Fruit fly (Drosophila melanogaster) ovary, adult (tissue): ENCODE results near the gene GatC.

Experiments
- CG17801 ChIP-seq: fragments of 200-800 bp; optimal IDR thresholded peaks from 2 replicates; lab custom pipeline; 2019; ENCODE audit warnings: missing biosample characterization, mild to moderate bottlenecking, missing genetic modification characterization, moderate library complexity; ENCODE audit not compliant: partially characterized antibody

Gene GatC

DNA sequence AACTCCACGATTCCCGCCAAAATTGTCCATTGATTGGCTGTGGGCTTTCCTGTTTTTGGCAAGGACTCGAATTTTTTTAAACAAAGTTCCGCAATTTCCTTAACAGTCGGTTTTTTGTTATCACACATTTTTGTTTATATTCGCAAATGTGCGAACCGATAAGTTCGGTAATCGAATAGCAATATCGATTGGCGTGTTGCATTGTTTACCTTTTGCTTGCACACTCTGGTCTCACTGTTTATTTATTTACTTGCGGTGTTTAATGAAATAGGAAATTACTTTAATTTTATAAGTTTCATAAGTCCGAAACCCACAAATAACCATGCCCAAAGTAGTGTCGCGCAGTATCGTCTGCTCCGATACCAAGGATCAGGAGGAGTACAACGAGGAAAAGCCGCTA is 21.6 kb downstream of the GatC start, which contains the start of the genes Adat1 and CG16865:
Gene Adat1, minus strand, starts transcription at position 152 of the 400 bp plus-strand sequence.
Gene CG16865, plus strand, starts transcription at position 200 of the 400 bp plus-strand sequence.
- no peak for TF ChIP-seq CG17801 (GFP tag; lab: Kevin White, UChicago)

DNA sequence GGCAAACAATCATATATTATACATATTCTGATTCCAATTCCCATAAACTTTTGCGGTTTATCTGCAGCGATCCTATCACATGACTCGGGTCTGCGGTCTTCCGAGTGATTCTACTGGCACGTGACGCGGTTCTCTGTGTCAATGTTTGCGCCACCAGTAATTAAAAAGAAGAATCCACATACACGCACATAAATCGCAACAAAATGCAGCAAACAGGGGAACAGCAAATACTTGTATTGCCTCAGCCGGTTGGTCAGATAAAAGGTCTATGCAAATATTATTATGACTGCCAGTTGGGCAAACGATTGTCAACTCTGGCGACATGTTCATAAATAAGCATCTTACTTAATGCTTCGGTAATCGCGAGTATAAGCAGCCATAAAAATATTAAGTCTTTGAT is 24.9 kb downstream of the GatC start:
- TF ChIP-seq CG17801 (GFP tag; lab: Kevin White, UChicago), result no peak

DNA sequence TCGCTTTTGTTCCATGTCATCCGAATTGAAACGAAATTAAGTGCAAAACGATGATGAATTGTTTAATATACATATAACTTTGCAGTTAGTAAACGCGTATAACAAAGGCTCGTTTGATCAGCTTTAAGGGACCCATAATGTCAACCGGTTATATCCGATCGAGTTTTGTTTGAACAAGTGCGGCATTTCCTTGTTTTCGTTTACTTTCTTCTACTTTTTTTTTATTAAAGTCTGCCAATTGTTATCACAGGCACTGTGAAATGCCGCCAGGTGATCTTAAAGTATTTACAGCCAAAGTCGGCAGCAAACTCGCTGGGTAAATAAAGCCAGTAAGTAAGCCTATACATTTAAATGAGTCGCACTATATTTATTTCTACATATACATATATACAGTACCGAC is 25.8 kb downstream of the GatC start:
- no peak for TF ChIP-seq CG17801 (GFP tag; lab: Kevin White, UChicago)

DNA sequence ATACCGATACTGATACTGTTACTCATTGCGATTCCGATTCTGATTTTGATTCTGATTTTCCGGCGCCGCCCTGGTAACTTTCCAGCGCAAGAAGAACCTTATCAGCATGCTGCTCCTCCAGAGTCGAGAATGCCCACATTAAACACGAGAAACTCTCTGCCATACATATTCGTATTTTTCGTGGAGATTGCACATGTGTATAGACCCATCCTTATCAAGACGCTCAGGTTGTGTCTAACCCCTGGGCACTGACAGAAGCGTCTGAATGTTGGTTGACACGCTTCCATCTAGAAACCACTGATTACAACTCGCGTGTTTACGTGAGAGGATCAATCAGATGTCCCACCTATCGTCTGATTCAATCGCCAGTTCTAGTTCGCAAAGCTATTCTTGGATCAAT is 27.7 kb downstream of the GatC start:
- no peak for TF ChIP-seq CG17801 (GFP tag; lab: Kevin White, UChicago)

DNA sequence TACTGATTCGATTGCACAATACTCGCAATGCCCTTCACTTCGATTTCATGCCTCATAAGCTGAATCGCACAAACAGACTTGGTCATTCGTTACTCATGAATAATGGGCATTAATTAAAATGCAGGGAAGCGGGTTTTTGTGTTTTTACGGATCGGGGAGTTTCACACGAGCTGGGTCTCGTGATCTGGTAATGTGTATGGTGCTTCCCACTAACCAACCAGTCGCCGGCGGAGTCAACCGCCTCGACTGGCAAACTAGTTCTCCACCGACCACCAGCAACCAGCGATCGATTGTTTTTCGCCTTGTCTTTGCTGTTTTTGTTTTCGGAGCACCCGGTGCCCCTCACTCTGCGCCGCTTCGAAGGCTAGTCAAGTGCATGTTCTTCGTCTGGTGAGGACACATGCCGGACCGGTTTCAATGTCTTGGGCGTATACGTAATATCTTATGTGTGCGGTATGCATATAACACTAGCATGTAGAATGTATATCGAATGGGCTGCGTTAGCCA is 28.3 kb downstream of the GatC start:
- TF ChIP-seq CG17801 (GFP tag; lab: Kevin White, UChicago), result no peak

DNA sequence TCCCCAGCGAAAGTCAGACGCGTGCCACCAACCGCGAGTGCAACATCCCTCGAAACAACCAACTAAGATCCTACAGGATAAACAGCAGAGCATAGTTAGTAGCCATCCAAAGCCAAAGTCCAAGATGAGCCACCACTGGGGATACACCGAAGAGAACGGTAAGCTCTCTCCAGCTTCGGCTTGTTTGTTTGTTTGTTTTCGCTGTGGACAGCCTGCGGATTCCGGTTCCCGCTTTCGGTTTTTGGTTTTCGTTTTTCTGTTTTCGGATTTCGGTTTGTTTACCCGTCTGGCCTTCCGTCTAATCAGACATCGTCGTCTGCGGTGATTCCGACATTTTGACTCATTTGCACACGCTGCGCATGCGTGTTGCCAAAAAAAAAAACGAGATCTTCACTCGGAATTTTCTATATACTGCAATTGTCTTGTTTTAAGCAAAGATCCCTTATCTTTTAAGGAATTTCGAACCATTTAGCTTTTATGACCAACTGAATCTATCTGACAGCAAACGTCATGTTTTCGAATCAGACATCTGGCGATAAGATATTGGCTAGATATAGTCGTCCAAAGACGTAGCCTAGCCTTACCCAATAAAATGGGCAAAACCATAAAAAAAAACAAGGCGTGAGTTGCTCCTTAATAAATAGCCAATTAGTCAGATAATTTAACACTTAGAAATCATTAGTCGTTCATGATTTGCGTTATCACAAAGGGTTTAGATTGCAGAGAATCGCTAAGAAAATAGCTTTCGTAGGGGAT is 28.9 kb downstream of the GatC start:
- TF ChIP-seq CG17801 (GFP tag; lab: Kevin White, UChicago), result no peak

DNA sequence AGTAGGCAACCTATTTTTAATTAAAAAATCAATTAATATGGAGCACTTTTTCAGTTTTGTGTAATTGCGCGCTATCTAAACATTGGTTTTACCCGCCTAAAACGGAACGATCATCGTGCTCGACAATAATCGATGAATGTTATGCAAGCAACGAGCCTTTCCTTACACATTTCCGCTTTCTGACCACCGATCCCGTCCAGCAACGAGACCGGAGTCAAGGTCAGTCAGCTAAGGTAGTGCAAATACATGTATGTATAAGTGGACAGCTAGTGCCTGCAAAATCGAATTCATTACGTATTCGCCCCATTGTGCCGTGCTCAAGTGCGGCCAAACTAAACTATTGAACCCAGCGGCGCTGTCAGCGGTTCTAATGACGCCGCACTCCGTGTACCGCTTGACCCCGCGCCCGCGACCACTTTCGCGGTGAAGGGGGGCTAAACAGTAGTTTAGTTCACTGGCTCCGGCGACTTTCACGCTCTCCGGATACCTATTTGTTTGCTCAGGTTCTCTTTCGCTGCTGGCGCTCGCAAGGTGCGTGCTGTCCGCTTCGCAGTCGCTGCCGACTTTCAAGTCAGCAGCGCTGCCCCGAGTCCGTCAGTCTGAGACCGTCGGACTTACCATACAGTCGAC is 29.8 kb downstream of the GatC start, which contains the start of gene CAH1:
Gene CAH1, plus strand, starts transcription at position 595 of the 630 bp plus-strand sequence.
- no peak for TF ChIP-seq CG17801 (GFP tag; lab: Kevin White, UChicago)

DNA sequence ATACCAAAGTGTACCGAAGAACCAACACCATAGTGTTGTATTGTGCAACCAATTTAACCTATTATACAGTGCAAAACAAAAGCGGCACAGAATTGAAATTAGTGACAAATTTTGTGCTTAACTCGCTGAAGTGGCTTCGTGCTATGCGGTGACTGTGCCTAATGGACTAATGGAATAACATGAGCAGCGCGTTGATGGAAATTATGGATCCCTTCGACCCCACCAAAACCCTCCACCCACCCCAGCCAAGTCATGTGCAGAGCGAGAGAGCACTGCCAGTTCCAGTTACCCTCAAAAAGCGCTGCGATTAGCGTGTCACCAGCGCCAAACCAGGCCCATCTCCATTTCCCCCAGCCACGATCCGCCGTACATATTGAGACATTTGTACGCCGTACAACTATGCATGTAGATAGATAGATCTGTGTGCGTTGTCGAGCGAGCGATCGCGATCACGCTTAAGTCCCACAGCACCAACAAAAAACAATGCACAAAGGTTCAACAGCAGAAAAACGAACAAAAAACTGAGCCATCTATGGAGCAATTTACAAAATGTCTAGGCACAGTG is 30.7 kb downstream of the GatC start:
- TF ChIP-seq CG17801 (GFP tag; lab: Kevin White, UChicago), result no peak

DNA sequence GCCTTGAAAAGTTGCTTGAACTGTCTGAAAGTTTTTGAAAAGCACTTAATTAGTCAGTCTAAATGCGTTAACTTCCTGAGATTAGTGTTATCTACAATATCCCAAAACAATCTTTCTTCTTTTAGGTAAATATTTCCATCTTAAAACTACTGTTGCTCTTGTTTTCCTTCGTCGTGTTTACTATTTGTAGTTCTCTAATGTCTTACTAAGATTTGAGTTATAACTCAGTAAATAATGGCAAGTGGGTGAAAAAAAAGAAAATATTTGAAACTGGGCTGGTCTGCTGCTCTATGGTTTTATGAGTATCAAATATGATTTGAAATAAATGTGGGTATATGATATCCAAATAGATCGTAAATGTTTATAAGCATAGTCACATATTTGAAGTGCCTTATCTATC is 31.7 kb downstream of the GatC start:
- TF ChIP-seq CG17801 (GFP tag; lab: Kevin White, UChicago), result no peak

DNA sequence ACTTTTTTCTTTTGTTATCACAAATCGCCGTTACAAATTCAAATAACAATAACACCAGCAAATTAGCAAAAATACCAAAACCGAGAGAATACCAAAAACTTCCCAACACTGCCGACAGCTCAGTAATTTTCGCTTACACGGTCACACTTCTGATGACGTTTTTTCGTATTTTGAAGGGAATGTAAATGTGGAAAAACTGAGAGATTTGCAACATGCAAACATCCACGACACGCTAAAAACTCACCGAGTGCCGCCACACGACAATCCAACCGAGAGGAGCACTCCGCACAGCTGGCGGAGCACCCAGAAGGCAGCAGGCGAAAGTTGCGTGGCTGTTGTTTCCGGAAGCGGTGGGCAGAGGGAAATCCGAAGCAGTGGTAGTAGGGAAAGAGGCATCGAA is 39.5 kb downstream of the GatC start, which contains the start of gene Sec71:
Gene Sec71, plus strand, starts transcription at position 117 of the 400 bp plus-strand sequence.
- peak; percentile 32 for TF ChIP-seq CG17801 (GFP tag; lab: Kevin White, UChicago)

DNA sequence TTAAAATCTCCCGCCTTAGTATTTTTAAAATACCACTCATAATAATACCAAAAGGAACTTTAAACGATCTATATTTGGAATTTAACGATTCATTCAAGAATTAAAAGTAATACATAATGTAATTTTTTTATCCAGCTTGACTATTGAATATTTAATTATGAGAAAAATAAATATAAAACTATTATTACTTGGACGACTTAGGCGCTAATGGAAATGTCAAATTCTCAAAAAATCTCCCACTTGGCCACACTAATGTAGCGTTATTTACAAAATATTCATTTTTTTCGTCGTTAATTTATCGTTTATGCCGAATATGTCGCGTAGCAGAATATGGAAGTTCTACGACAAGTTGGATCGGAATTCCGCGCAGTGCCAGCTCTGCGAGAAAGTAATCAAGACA is 42.2 kb downstream of the GatC start, which contains the start of gene CG16863:
Gene CG16863, plus strand, starts transcription at position 245 of the 400 bp plus-strand sequence.
- no peak for TF ChIP-seq CG17801 (GFP tag; lab: Kevin White, UChicago)

DNA sequence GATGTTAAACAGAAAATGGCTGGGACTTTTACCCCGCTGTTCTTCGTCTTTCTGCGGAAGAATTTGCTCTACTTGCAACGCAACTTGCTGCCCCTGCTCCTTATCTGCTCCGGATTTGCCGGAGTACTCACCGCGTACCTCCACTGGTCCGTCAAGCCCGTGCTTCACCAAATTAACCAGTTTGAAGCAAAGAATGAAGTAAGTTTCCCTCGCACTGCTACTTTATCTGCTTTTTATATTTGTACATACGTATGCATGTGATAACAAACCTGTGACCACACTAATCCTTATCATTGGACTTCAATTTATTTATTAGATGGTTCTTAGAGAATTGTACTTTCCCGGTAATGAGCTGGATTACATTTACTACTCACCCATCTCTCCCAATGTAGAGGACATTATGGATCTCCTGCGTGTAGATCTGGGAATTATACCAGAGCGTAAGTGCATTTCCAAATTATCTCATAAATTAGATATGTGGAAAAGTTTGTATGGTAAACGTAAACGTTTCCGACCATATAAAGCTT is 48.7 kb downstream of the GatC start, which contains the start of gene CG16890:
Gene CG16890, minus strand, starts transcription at position 184 of the 527 bp plus-strand sequence.
- TF ChIP-seq CG17801 (GFP tag; lab: Kevin White, UChicago), result no peak

DNA sequence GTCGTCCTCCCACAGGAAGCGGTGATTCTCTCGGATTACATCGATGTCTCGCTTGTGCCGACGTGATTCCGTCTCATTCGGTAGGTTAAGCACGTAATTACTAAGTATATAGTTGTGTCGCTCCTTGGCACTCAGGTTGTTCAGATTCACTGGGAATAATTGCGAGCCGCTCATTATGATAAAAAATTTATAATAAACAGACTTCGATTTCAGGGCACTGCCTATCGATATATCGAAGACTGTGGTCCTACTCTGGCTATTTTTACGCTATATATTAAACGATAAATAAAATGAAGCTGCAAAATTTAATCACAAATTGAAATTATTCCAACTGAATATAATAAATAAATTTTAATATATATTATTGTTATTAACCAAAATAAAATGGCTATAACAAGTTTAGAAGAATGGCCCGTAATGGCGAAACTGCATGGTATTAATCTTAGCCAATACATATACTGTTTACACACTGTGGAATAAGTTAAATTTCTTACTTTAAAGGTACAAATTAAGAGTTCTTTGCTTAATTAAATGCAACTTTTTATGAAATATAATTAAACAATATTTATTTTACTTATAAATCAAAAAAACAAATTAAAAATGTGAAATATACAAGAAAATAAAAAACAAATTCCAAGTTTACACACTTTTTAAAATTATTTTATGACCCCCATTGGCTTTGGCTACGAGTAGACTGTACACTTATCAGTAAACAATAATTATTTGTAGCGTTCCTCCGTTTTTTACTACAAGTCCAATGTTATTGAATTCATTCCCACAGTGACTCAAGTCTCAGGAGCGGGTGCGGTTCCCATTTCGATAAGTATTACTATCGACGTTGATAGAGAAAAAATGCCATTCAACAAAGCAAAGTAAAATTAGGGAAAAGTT is 49.4 kb downstream of the GatC start, which contains the start of gene Eato:
Gene Eato, plus strand, starts transcription at position 821 of the 891 bp plus-strand sequence.
- no peak for TF ChIP-seq CG17801 (GFP tag; lab: Kevin White, UChicago)
